Worm (Caenorhabditis elegans) whole organism, L4/young adult: Measurements from ENCODE around the gene F35G2.5.

Source experiments
- W03F9.2 ChIP-seq: fragments of 150-350 bp; optimal IDR thresholded peaks from 2 replicates; lab custom pipeline; 2014; ENCODE audit warnings: missing biosample characterization, missing genetic modification characterization
- dao-5 ChIP-seq: sonication (generic microtip); optimal IDR thresholded peaks from 2 replicates; lab custom pipeline; 2016; ENCODE audit warnings: missing genotype, missing genetic modification characterization, moderate library complexity, missing compliant biosample characterization
- him-1 ChIP-seq: sonication (generic microtip); optimal IDR thresholded peaks from 2 replicates; lab custom pipeline; 2016; ENCODE audit warnings: missing genotype, missing genetic modification reagents, missing genetic modification characterization, missing compliant biosample characterization

DNA sequence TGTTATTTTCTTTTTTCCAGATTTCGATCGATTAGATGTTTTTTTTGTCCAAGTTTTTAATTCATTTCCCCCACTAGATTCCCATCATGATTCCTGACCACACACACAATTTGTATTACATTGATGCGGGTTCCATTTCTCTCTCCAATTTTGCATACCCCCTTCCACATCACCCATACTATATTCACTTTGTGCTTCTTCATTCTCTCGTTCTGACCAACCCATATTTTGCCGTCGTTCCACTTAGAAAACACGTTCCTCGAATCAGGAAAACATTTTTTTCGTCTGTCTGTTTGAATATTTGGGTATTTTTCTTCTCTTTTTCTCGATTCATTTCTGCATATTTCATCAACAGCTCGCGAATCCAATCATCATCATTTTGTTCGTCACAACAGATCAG is 12.0 kb upstream of the F35G2.5 start:
- TF ChIP-seq him-1 (tag; lab: Kevin White, UChicago) (no peak), dao-5 (tag; lab: Kevin White, UChicago) (no peak), W03F9.2 (tag; lab: Kevin White, UChicago) (no peak)
